Worm (Caenorhabditis elegans) whole organism, late embryonic: ENCODE measurements around the gene Y42A5A.1.
"Not testable (repeated sequence)": the region's sequence is repeated elsewhere in the genome, so short reads cannot be mapped to it uniquely, and the experiment has no call there.

ENCODE experiments used
- C08G9.2 ChIP-seq: sonication (generic microtip); optimal IDR thresholded peaks from 2 replicates; lab custom pipeline; 2016; ENCODE audit warnings: mild to moderate bottlenecking, missing genetic modification characterization, moderate library complexity, missing compliant biosample characterization
- C38D4.7 ChIP-seq: fragments of 200-800 bp; sonication (Bioruptor generic); optimal IDR thresholded peaks from 2 replicates; lab custom pipeline; 2018; ENCODE audit warnings: mild to moderate bottlenecking, missing genetic modification characterization, moderate library complexity, missing compliant biosample characterization
- K09A11.1 ChIP-seq: sonication (generic microtip); optimal IDR thresholded peaks from 2 replicates; lab custom pipeline; 2017; ENCODE audit warnings: antibody characterized with exemption, mild to moderate bottlenecking, missing genetic modification characterization, missing compliant biosample characterization; ENCODE audit not compliant: insufficient read depth
- ahr-1 ChIP-seq: sonication (generic microtip); optimal IDR thresholded peaks from 2 replicates; lab custom pipeline; 2016; ENCODE audit warnings: missing genetic modification characterization, missing compliant biosample characterization
- ceh-14 ChIP-seq: sonication (generic microtip); optimal IDR thresholded peaks from 2 replicates; lab custom pipeline; 2016; ENCODE audit warnings: missing genotype, missing genetic modification characterization, missing compliant biosample characterization
- ceh-19 ChIP-seq: fragments of 200-800 bp; sonication (Bioruptor generic); optimal IDR thresholded peaks from 2 replicates; lab custom pipeline; 2018; ENCODE audit warnings: mild to moderate bottlenecking, missing genetic modification characterization, missing compliant biosample characterization
- ceh-2 ChIP-seq: sonication (generic microtip); optimal IDR thresholded peaks from 2 replicates; lab custom pipeline; 2016; ENCODE audit warnings: missing genotype, missing genetic modification characterization, missing compliant biosample characterization
- ceh-24 ChIP-seq: sonication (generic microtip); optimal IDR thresholded peaks from 2 replicates; lab custom pipeline; 2016; ENCODE audit warnings: mild to moderate bottlenecking, missing genetic modification characterization, missing compliant biosample characterization
- ceh-31 ChIP-seq: sonication (generic microtip); optimal IDR thresholded peaks from 2 replicates; lab custom pipeline; 2016; ENCODE audit warnings: missing genetic modification characterization, missing compliant biosample characterization
- ceh-48 ChIP-seq: sonication (generic microtip); optimal IDR thresholded peaks from 2 replicates; lab custom pipeline; 2016; ENCODE audit warnings: missing genetic modification characterization, inconsistent platforms, missing compliant biosample characterization
- ceh-9 ChIP-seq: sonication (generic microtip); optimal IDR thresholded peaks from 2 replicates; lab custom pipeline; 2016; ENCODE audit warnings: mild to moderate bottlenecking, missing genetic modification characterization, inconsistent platforms, missing compliant biosample characterization
- che-1 ChIP-seq: sonication (generic microtip); optimal IDR thresholded peaks from 2 replicates; lab custom pipeline; 2016; ENCODE audit warnings: mild to moderate bottlenecking, missing genetic modification characterization, missing compliant biosample characterization
- dmd-4 ChIP-seq: sonication (generic microtip); optimal IDR thresholded peaks from 2 replicates; lab custom pipeline; 2016; ENCODE audit warnings: borderline replicate concordance, missing genetic modification characterization, missing compliant biosample characterization
- elt-4 ChIP-seq: sonication (generic microtip); optimal IDR thresholded peaks from 2 replicates; lab custom pipeline; 2016; ENCODE audit warnings: missing genetic modification characterization, missing compliant biosample characterization
- eyg-1 ChIP-seq: sonication (generic microtip); optimal IDR thresholded peaks from 2 replicates; lab custom pipeline; 2016; ENCODE audit warnings: missing genotype, missing genetic modification characterization, missing compliant biosample characterization
- fkh-10 ChIP-seq: fragments of 150-350 bp; optimal IDR thresholded peaks from 2 replicates; lab custom pipeline; 2014; ENCODE audit warnings: missing biosample characterization, missing genetic modification reagents, missing genetic modification characterization
- gmeb-2 ChIP-seq: sonication (generic microtip); optimal IDR thresholded peaks from 2 replicates; lab custom pipeline; 2016; ENCODE audit warnings: missing genetic modification characterization, inconsistent platforms, missing compliant biosample characterization
- hlh-13 ChIP-seq: fragments of 200-800 bp; sonication (Bioruptor generic); optimal IDR thresholded peaks from 2 replicates; lab custom pipeline; 2018; ENCODE audit warnings: mild to moderate bottlenecking, missing genetic modification characterization, missing compliant biosample characterization
- hlh-15 ChIP-seq: sonication (generic microtip); optimal IDR thresholded peaks from 2 replicates; lab custom pipeline; 2016; ENCODE audit warnings: missing genetic modification characterization, missing compliant biosample characterization
- hlh-30 ChIP-seq: sonication (generic microtip); optimal IDR thresholded peaks from 2 replicates; lab custom pipeline; 2017; ENCODE audit warnings: antibody characterized with exemption, missing genetic modification characterization, missing compliant biosample characterization; ENCODE audit not compliant: insufficient read depth
- hlh-6 ChIP-seq: sonication (generic microtip); optimal IDR thresholded peaks from 2 replicates; lab custom pipeline; 2016; ENCODE audit warnings: missing genotype, missing genetic modification characterization, missing compliant biosample characterization
- hlh-8 ChIP-seq: sonication (generic microtip); optimal IDR thresholded peaks from 2 replicates; lab custom pipeline; 2016; ENCODE audit warnings: missing genotype, missing genetic modification characterization, missing compliant biosample characterization
- lim-6 ChIP-seq: sonication (generic microtip); optimal IDR thresholded peaks from 2 replicates; lab custom pipeline; 2016; ENCODE audit warnings: missing genetic modification characterization, missing compliant biosample characterization
- lin-11 ChIP-seq: fragments of 200-800 bp; sonication (Bioruptor generic); optimal IDR thresholded peaks from 2 replicates; lab custom pipeline; 2018; ENCODE audit warnings: mild to moderate bottlenecking, missing genetic modification characterization, missing compliant biosample characterization
- mec-3 ChIP-seq: sonication (generic microtip); optimal IDR thresholded peaks from 2 replicates; lab custom pipeline; 2016; ENCODE audit warnings: borderline replicate concordance, missing genetic modification characterization, missing compliant biosample characterization
- nhr-11 ChIP-seq: fragments of 150-350 bp; optimal IDR thresholded peaks from 2 replicates; lab custom pipeline; 2014; ENCODE audit warnings: missing biosample characterization, missing genetic modification characterization
- nhr-232 ChIP-seq: sonication (generic microtip); optimal IDR thresholded peaks from 2 replicates; lab custom pipeline; 2016; ENCODE audit warnings: missing genetic modification characterization, missing compliant biosample characterization
- npax-4 ChIP-seq: sonication (generic microtip); optimal IDR thresholded peaks from 2 replicates; lab custom pipeline; 2016; ENCODE audit warnings: missing genetic modification characterization, missing compliant biosample characterization
- pag-3 ChIP-seq: sonication (generic microtip); optimal IDR thresholded peaks from 2 replicates; lab custom pipeline; 2016; ENCODE audit warnings: missing compliant biosample characterization, missing genetic modification characterization, borderline replicate concordance
- pat-9 ChIP-seq: fragments of 200-800 bp; sonication (Bioruptor generic); optimal IDR thresholded peaks from 2 replicates; lab custom pipeline; 2018; ENCODE audit warnings: mild to moderate bottlenecking, missing genetic modification characterization, moderate library complexity, missing compliant biosample characterization
- pha-2 ChIP-seq: sonication (generic microtip); optimal IDR thresholded peaks from 2 replicates; lab custom pipeline; 2017; ENCODE audit warnings: mild to moderate bottlenecking, missing genetic modification characterization, missing compliant biosample characterization
- pqm-1 ChIP-seq: sonication (generic microtip); optimal IDR thresholded peaks from 2 replicates; lab custom pipeline; 2016; ENCODE audit warnings: missing genetic modification characterization, missing compliant biosample characterization
- pros-1 ChIP-seq: fragments of 150-350 bp; optimal IDR thresholded peaks from 2 replicates; lab custom pipeline; 2014; ENCODE audit warnings: missing biosample characterization, missing genetic modification reagents, missing genetic modification characterization
- ref-2 ChIP-seq: sonication (generic microtip); optimal IDR thresholded peaks from 2 replicates; lab custom pipeline; 2016; ENCODE audit warnings: missing genetic modification characterization, missing compliant biosample characterization
- tbx-2 ChIP-seq: sonication (generic microtip); optimal IDR thresholded peaks from 2 replicates; lab custom pipeline; 2016; ENCODE audit warnings: missing genetic modification characterization, missing compliant biosample characterization
- tbx-7 ChIP-seq: sonication (generic microtip); optimal IDR thresholded peaks from 2 replicates; lab custom pipeline; 2016; ENCODE audit warnings: missing genotype, missing genetic modification characterization, missing compliant biosample characterization
- ttx-3 ChIP-seq: sonication (generic microtip); optimal IDR thresholded peaks from 2 replicates; lab custom pipeline; 2016; ENCODE audit warnings: missing genetic modification reagents, missing genetic modification characterization, missing compliant biosample characterization
- unc-3 ChIP-seq, 2 experiments: fragments of 200-800 bp in 1 of 2; sonication (Bioruptor generic) in 1 of 2; sonication (generic microtip) in 1 of 2; conservative IDR thresholded peaks in 1 of 2; optimal IDR thresholded peaks in 1 of 2; 2 replicates each; pipeline versions ENCODE4 v1.3.6 to Lab custom; 2016 to 2022; ENCODE audit warnings: missing compliant biosample characterization in 2 of 2, missing genetic modification characterization in 2 of 2, missing genetic modification reagents in 1 of 2
- unc-55 ChIP-seq: sonication (generic microtip); optimal IDR thresholded peaks from 2 replicates; lab custom pipeline; 2017; ENCODE audit warnings: missing biosample characterization, missing genetic modification reagents, missing genetic modification characterization
- unc-86 ChIP-seq: sonication (generic microtip); optimal IDR thresholded peaks from 2 replicates; lab custom pipeline; 2016; ENCODE audit warnings: missing genetic modification characterization, missing compliant biosample characterization
- zip-5 ChIP-seq: sonication (generic microtip); optimal IDR thresholded peaks from 2 replicates; lab custom pipeline; 2016; ENCODE audit warnings: missing genetic modification characterization, missing compliant biosample characterization
- ztf-16 ChIP-seq: sonication (generic microtip); optimal IDR thresholded peaks from 2 replicates; lab custom pipeline; 2017; ENCODE audit warnings: missing genetic modification characterization, missing compliant biosample characterization

Gene Y42A5A.1

DNA sequence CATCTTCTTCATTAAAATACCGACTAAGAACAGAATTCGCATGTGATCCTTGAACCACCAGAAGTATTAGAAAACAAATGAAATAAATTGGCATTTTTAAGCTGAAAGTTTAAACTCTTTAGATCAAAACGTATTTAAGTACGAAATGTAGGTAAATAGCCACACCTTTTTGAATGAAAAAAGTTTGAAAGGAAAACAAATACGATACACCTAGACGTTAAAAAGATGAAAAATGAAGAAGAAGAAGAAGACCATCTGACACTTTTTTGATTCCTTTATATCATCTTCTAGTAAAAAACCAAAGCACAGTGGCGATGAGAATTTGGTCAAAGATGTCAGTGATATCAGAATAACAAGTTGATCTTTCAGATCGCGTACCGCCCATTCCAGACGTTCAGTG, 8.1 kb downstream of the Y42A5A.1 start, which contains the start of gene Y42A5A.3:
Y42A5A.3 (minus strand) TSS at position 101 of the 400 bp plus-strand sequence.
- TF ChIP-seq C38D4.7 (GFP tag; lab: Kevin White, UChicago) (no peak), unc-55 (GFP tag; lab: Kevin White, UChicago) (no peak), gmeb-2 (no peak)

DNA sequence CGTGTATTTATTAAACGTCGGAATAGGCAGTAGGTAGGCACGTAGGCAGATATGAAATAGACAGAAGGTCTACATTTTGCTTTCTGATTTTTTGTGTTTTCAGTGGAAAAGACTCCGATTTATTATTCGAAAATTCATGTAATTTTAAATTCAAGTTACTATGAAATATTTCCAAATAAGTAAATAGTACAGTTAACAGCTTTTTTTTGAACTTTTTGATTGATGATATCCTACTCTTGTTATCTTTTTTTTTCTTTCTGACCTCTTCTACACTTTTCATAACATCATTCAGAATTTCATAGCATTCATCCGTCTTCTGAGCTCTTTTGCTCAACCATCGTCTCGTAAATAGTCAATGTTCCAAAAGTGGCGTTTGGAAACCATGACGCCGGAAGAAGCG, 10.9 kb downstream of the Y42A5A.1 start, which contains the start of gene cdkl-1:
cdkl-1 (plus strand) TSS at position 301 of the 400 bp plus-strand sequence.
- TF ChIP-seq unc-55 (GFP tag; lab: Kevin White, UChicago): no peak
- TF ChIP-seq ref-2 (tag; lab: Kevin White, UChicago): no peak
- TF ChIP-seq ztf-16 (tag; lab: Kevin White, UChicago): no peak

DNA sequence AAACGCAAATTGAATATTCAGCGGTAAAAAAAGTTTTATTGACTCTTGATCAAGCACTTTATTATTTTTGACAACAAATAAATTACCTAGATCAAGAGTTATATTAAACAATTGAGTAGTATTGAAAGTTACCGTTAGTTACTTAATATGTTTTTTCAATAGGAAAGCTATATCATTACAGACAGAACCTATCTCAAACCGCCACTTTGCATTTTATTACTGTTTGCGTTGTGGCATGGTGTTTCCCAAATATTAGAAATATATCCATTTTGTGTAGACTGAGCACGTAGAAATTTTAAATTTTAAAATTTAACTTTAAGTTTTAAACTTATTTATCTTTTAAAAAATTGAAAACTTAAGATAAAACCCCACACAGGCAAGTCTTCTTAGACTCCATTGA, 16.7 kb downstream of the Y42A5A.1 start:
- no peak for TF ChIP-seq npax-4 (tag; lab: Kevin White, UChicago)

DNA sequence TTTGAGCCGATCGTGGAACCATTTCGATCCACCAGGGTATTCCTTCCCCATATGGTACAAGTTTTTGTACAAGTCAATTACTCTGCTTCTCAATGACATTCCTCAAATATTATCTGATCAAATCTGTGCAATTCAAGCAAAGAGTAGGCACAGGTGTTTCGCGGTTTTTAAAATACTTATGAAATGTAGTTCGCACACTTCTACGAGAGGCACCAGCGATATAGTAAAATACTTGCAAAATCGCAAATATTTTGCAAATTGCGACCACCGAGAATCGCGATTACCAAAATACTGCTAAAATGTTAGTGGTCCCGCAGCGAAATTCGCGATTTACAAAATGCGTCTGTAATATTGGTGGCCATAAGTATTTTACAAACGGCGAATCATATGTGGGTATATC, 21.9 kb downstream of the Y42A5A.1 start, which contains the start of gene Y42A5A.5:
Y42A5A.5 (minus strand) TSS at position 101 of the 400 bp plus-strand sequence.
- not testable (repeated sequence) for TF ChIP-seq hlh-15; pag-3; K09A11.1 (tag; lab: Kevin White, UChicago)

DNA sequence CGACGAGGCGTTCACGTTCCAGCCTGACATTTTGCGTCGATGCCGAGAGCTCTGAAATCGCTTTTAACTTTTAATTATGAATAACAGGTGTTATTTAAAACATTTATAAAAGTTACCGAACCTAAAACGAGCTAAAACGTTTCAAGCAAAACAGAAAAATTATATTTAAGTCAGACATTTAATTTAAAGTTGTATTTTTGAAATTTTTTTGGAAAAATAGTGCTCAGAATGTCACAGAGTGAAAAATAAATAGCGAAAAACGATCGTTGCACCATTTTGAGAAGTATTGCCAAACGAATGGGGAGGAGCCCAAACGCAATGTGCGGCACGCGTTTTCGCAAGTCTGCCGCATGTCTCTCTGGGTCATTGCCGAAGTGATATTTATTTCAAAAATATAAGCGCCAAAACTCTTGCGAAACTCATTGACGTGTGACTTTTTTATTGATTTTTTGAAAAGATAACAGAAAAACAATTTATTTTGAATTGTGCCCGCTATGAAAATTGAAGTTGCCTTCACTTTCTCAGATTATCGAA, 25.4 kb downstream of the Y42A5A.1 start, which contains the start of gene erfa-3:
erfa-3 (minus strand) TSS at position 51 of the 534 bp plus-strand sequence.
- TF ChIP-seq pros-1 (tag; lab: Kevin White, UChicago): no peak
- TF ChIP-seq unc-3 (GFP tag; conservative IDR thresholded peaks at IDR 0.05; lab: Robert Waterston, UW): no peak
- TF ChIP-seq unc-3 (tag; optimal IDR thresholded peaks at IDR 0.05; lab: Kevin White, UChicago): peak; percentile 68
- TF ChIP-seq elt-4 (tag; lab: Kevin White, UChicago): no peak
- peak; percentile 49 for TF ChIP-seq hlh-30 (tag; lab: Kevin White, UChicago)
- peak; percentile 49 for TF ChIP-seq lim-6
- TF ChIP-seq ttx-3 (tag; lab: Kevin White, UChicago): peak; percentile 81
- TF ChIP-seq ceh-14 (tag; lab: Kevin White, UChicago): peak; percentile 91
- peak; percentile 74 for TF ChIP-seq unc-86 (tag; lab: Kevin White, UChicago)
- peak; percentile 68 for TF ChIP-seq hlh-8 (tag; lab: Kevin White, UChicago)
- TF ChIP-seq gmeb-2: peak; percentile 69
- TF ChIP-seq hlh-6: peak; percentile 72
- peak; percentile 32 for TF ChIP-seq dmd-4 (tag; lab: Kevin White, UChicago)
- peak; percentile 37 for TF ChIP-seq zip-5
- no peak for TF ChIP-seq nhr-11 (tag; lab: Kevin White, UChicago)
- TF ChIP-seq nhr-232 (tag; lab: Kevin White, UChicago): peak; percentile 62
- peak; percentile 54 for TF ChIP-seq lin-11 (tag; lab: Kevin White, UChicago)
- peak; percentile 18 for TF ChIP-seq hlh-13
- TF ChIP-seq hlh-15: peak; percentile 75
- peak; percentile 65 for TF ChIP-seq che-1 (tag; lab: Kevin White, UChicago)
- peak; percentile 70 for TF ChIP-seq ceh-31 (tag; lab: Kevin White, UChicago)
- TF ChIP-seq pat-9: peak; percentile 75
- TF ChIP-seq ahr-1: peak; percentile 57
- TF ChIP-seq ceh-19 (GFP tag; lab: Kevin White, UChicago): peak; percentile 82
- no peak for TF ChIP-seq eyg-1 (tag; lab: Kevin White, UChicago)
- TF ChIP-seq pag-3: no peak
- TF ChIP-seq ceh-9: no peak
- peak; percentile 44 for TF ChIP-seq tbx-7 (tag; lab: Kevin White, UChicago)
- peak; percentile 65 for TF ChIP-seq ceh-2 (tag; lab: Kevin White, UChicago)
- peak; percentile 84 for TF ChIP-seq ref-2 (tag; lab: Kevin White, UChicago)
- no peak for TF ChIP-seq pqm-1 (tag; lab: Kevin White, UChicago)
- TF ChIP-seq fkh-10 (GFP tag; lab: Kevin White, UChicago): no peak
- TF ChIP-seq C08G9.2 (tag; lab: Kevin White, UChicago): peak; percentile 62
- peak; percentile 85 for TF ChIP-seq pha-2
- peak; percentile 51 for TF ChIP-seq ceh-48 (tag; lab: Kevin White, UChicago)
- TF ChIP-seq tbx-2 (tag; lab: Kevin White, UChicago): peak; percentile 88
- TF ChIP-seq ztf-16 (tag; lab: Kevin White, UChicago): peak; percentile 63
- TF ChIP-seq ceh-24 (tag; lab: Kevin White, UChicago): peak; percentile 51
- TF ChIP-seq mec-3 (tag; lab: Kevin White, UChicago): no peak
